Fruit fly (Drosophila melanogaster) whole organism, embryonic: Measurements from ENCODE around the gene Rim2.

Experiments
- Ada2b ChIP-seq: fragments of 200-800 bp; sonication (Bioruptor generic); IDR thresholded peaks from 2 replicates; pipeline ENCODE4 v1.3.6; 2022; ENCODE audit warnings: missing biosample characterization, missing genetic modification characterization
- Bgb ChIP-seq: fragments of 200-800 bp; sonication (Bioruptor generic); IDR thresholded peaks from 2 replicates; pipeline ENCODE4 v1.3.6; 2022; ENCODE audit warnings: missing biosample characterization, missing genetic modification characterization; ENCODE audit not compliant: partially characterized antibody
- Blimp-1 ChIP-seq: fragments of 200-800 bp; sonication (Bioruptor generic); optimal IDR thresholded peaks from 3 replicates; lab custom pipeline; 2018; ENCODE audit warnings: missing biosample characterization, missing genetic modification characterization, mild to moderate bottlenecking, moderate library complexity, missing genetic modification reagents
- CG10462 ChIP-seq: fragments of 200-800 bp; sonication (Bioruptor generic); optimal IDR thresholded peaks from 2 replicates; lab custom pipeline; 2016; ENCODE audit warnings: missing biosample characterization, missing genetic modification characterization
- CG10959 ChIP-seq: fragments of 200-800 bp; sonication (Bioruptor generic); IDR thresholded peaks from 2 replicates; pipeline ENCODE4 v1.3.6; 2022; ENCODE audit warnings: missing biosample characterization, missing genetic modification characterization
- CG12219 ChIP-seq: fragments of 200-800 bp; sonication (Bioruptor generic); optimal IDR thresholded peaks from 3 replicates; lab custom pipeline; 2018; ENCODE audit warnings: missing biosample characterization, mild to moderate bottlenecking, missing genetic modification characterization
- CG12744 ChIP-seq: fragments of 200-800 bp; sonication (Bioruptor generic); optimal IDR thresholded peaks from 2 replicates; lab custom pipeline; 2016; ENCODE audit warnings: missing biosample characterization, missing genetic modification characterization
- CG14050 ChIP-seq: fragments of 200-800 bp; sonication (Bioruptor generic); IDR thresholded peaks from 3 replicates; pipeline ENCODE4 v1.3.6; 2022; ENCODE audit warnings: missing biosample characterization, missing genetic modification characterization
- CG14441 ChIP-seq: fragments of 200-800 bp; sonication (Bioruptor generic); IDR thresholded peaks from 2 replicates; pipeline ENCODE4 v1.3.6; 2022; ENCODE audit warnings: missing biosample characterization, missing genetic modification characterization
- CG15696 ChIP-seq: fragments of 200-800 bp; sonication (Bioruptor generic); optimal IDR thresholded peaks from 2 replicates; lab custom pipeline; 2019; ENCODE audit warnings: missing biosample characterization, mild to moderate bottlenecking, missing genetic modification characterization, moderate library complexity
- CG16863 ChIP-seq: fragments of 200-800 bp; sonication (Bioruptor generic); optimal IDR thresholded peaks from 3 replicates; lab custom pipeline; 2016; ENCODE audit warnings: missing biosample characterization, missing genetic modification characterization
- CG17328 ChIP-seq: fragments of 200-800 bp; sonication (Bioruptor generic); IDR thresholded peaks from 2 replicates; pipeline ENCODE4 v1.3.6; 2022; ENCODE audit warnings: missing biosample characterization, missing genetic modification characterization
- CG2116 ChIP-seq: fragments of 200-800 bp; sonication (Bioruptor generic); optimal IDR thresholded peaks from 3 replicates; lab custom pipeline; 2018; ENCODE audit warnings: missing biosample characterization, mild to moderate bottlenecking, missing genetic modification characterization
- CG4424 ChIP-seq: fragments of 200-800 bp; sonication (Bioruptor generic); optimal IDR thresholded peaks from 3 replicates; lab custom pipeline; 2016; ENCODE audit warnings: missing biosample characterization, missing genetic modification characterization
- CG8765 ChIP-seq: fragments of 200-800 bp; sonication (Bioruptor generic); IDR thresholded peaks from 2 replicates; pipeline ENCODE4 v1.3.6; 2022; ENCODE audit warnings: missing biosample characterization, missing genetic modification characterization
- Dad ChIP-seq: fragments of 200-800 bp; sonication (Bioruptor generic); optimal IDR thresholded peaks from 3 replicates; lab custom pipeline; 2016; ENCODE audit warnings: missing biosample characterization, missing genetic modification characterization
- Dip2 ChIP-seq: fragments of 200-800 bp; sonication (Bioruptor generic); IDR thresholded peaks from 2 replicates; pipeline ENCODE4 v1.3.6; 2022; ENCODE audit warnings: missing biosample characterization, missing genetic modification characterization
- Doc3 ChIP-seq: fragments of 200-800 bp; sonication (Bioruptor generic); IDR thresholded peaks from 3 replicates; pipeline ENCODE4 v1.3.6; 2022; ENCODE audit warnings: missing biosample characterization, missing genetic modification characterization; ENCODE audit not compliant: partially characterized antibody
- Fer2 ChIP-seq: fragments of 200-800 bp; sonication (Bioruptor generic); optimal IDR thresholded peaks from 2 replicates; lab custom pipeline; 2018; ENCODE audit warnings: missing biosample characterization, mild to moderate bottlenecking, missing genetic modification characterization, moderate library complexity
- Fer3 ChIP-seq: fragments of 200-800 bp; sonication (Bioruptor generic); optimal IDR thresholded peaks from 2 replicates; lab custom pipeline; 2018; ENCODE audit warnings: missing biosample characterization, mild to moderate bottlenecking, missing genetic modification characterization, moderate library complexity
- HHEX ChIP-seq: fragments of 200-800 bp; sonication (Bioruptor generic); optimal IDR thresholded peaks from 3 replicates; lab custom pipeline; 2017; ENCODE audit warnings: missing biosample characterization, mild to moderate bottlenecking, missing genetic modification characterization, missing genetic modification reagents
- Hand ChIP-seq: fragments of 200-800 bp; sonication (Bioruptor generic); optimal IDR thresholded peaks from 2 replicates; lab custom pipeline; 2017; ENCODE audit warnings: mild to moderate bottlenecking, missing biosample characterization, missing genetic modification reagents, missing genetic modification characterization
- Hsf ChIP-seq: fragments of 200-800 bp; sonication (Bioruptor generic); optimal IDR thresholded peaks from 3 replicates; lab custom pipeline; 2016; ENCODE audit warnings: missing biosample characterization, missing genetic modification characterization
- Neu2 ChIP-seq: fragments of 200-800 bp; sonication (Bioruptor generic); optimal IDR thresholded peaks from 3 replicates; lab custom pipeline; 2016; ENCODE audit warnings: missing biosample characterization, missing genetic modification characterization, borderline replicate concordance
- Taf1 ChIP-seq: fragments of 200-800 bp; sonication (Bioruptor generic); IDR thresholded peaks from 2 replicates; pipeline ENCODE4 v1.3.6; 2022; ENCODE audit warnings: missing biosample characterization, missing genetic modification characterization
- Xbp1 ChIP-seq: fragments of 200-800 bp; sonication (Bioruptor generic); optimal IDR thresholded peaks from 3 replicates; lab custom pipeline; 2016; ENCODE audit warnings: missing biosample characterization, mild to moderate bottlenecking, missing genetic modification characterization
- ac ChIP-seq: fragments of 200-800 bp; sonication (Bioruptor generic); optimal IDR thresholded peaks from 3 replicates; lab custom pipeline; 2017; ENCODE audit warnings: missing biosample characterization, mild to moderate bottlenecking, missing genetic modification characterization
- al ChIP-seq: fragments of 200-800 bp; sonication (Bioruptor generic); IDR thresholded peaks from 2 replicates; pipeline ENCODE4 v1.3.6; 2022; ENCODE audit warnings: missing biosample characterization, missing genetic modification characterization
- amos ChIP-seq: fragments of 200-800 bp; sonication (Bioruptor generic); IDR thresholded peaks from 2 replicates; pipeline ENCODE4 v1.3.6; 2022; ENCODE audit warnings: missing biosample characterization, missing genetic modification characterization; ENCODE audit not compliant: partially characterized antibody
- ara ChIP-seq: fragments of 200-800 bp; sonication (Bioruptor generic); IDR thresholded peaks from 2 replicates; pipeline ENCODE4 v1.3.6; 2022; ENCODE audit warnings: missing biosample characterization, missing genetic modification characterization
- bcd ChIP-seq: fragments of 200-800 bp; sonication (Bioruptor generic); optimal IDR thresholded peaks from 2 replicates; lab custom pipeline; 2017; ENCODE audit warnings: missing biosample characterization, mild to moderate bottlenecking, missing genetic modification characterization
- br ChIP-seq: fragments of >200 bp; optimal IDR thresholded peaks from 2 replicates; lab custom pipeline; 2017
- cad ChIP-seq: fragments of >200 bp; optimal IDR thresholded peaks from 2 replicates; lab custom pipeline; 2017; ENCODE audit warnings: missing biosample characterization, missing genetic modification characterization
- cato ChIP-seq: fragments of 200-800 bp; sonication (Bioruptor generic); optimal IDR thresholded peaks from 2 replicates; lab custom pipeline; 2016; ENCODE audit warnings: missing biosample characterization, missing genetic modification characterization, borderline replicate concordance
- ci ChIP-seq: fragments of 200-800 bp; sonication (Bioruptor generic); IDR thresholded peaks from 3 replicates; pipeline ENCODE4 v1.3.6; 2022; ENCODE audit warnings: missing biosample characterization, missing genetic modification characterization
- en ChIP-seq: fragments of 200-800 bp; sonication (Bioruptor generic); optimal IDR thresholded peaks from 2 replicates; lab custom pipeline; 2016; ENCODE audit warnings: missing biosample characterization, missing genetic modification characterization
- esg ChIP-seq: fragments of 200-800 bp; sonication (Bioruptor generic); conservative IDR thresholded peaks from 2 replicates; pipeline ENCODE4 v1.3.6; 2022; ENCODE audit warnings: missing biosample characterization, missing genetic modification characterization
- gcm ChIP-seq: fragments of 200-800 bp; sonication (Bioruptor generic); optimal IDR thresholded peaks from 2 replicates; lab custom pipeline; 2019; ENCODE audit warnings: missing biosample characterization, mild to moderate bottlenecking, missing genetic modification characterization, moderate library complexity
- gcm2 ChIP-seq: fragments of 200-800 bp; sonication (Bioruptor generic); optimal IDR thresholded peaks from 2 replicates; lab custom pipeline; 2016; ENCODE audit warnings: missing biosample characterization, missing genetic modification characterization
- gsb ChIP-seq: fragments of 200-800 bp; sonication (Bioruptor generic); IDR thresholded peaks from 2 replicates; pipeline ENCODE4 v1.3.6; 2022; ENCODE audit warnings: missing biosample characterization, missing genetic modification characterization
- insv ChIP-seq, 2 experiments: fragments of 200-800 bp; sonication (Bioruptor generic); optimal IDR thresholded peaks; 3 replicates each; lab custom pipeline; 2016 to 2018; ENCODE audit warnings: missing biosample characterization in 2 of 2, missing genetic modification characterization in 2 of 2
- klu ChIP-seq: fragments of 200-800 bp; sonication (Bioruptor generic); IDR thresholded peaks from 2 replicates; pipeline ENCODE4 v1.3.6; 2022; ENCODE audit warnings: missing biosample characterization, missing genetic modification characterization
- otp ChIP-seq: fragments of 200-800 bp; sonication (Bioruptor generic); IDR thresholded peaks from 3 replicates; pipeline ENCODE4, ENCODE4 v1.3.6; 2022; ENCODE audit warnings: missing biosample characterization, missing genetic modification characterization
- pan ChIP-seq, 4 experiments: fragments of >200 bp in 3 of 4; fragments of 200-800 bp in 1 of 4; sonication (Bioruptor generic) in 1 of 4; optimal IDR thresholded peaks in 3 of 4; IDR thresholded peaks in 1 of 4; 2 replicates each; pipeline versions ENCODE4 v1.3.6 to Lab custom; 2017 to 2022; ENCODE audit warnings: missing biosample characterization in 2 of 4, missing genetic modification characterization in 2 of 4, mixed read lengths in 1 of 4
- psq ChIP-seq: fragments of 200-800 bp; sonication (Bioruptor generic); optimal IDR thresholded peaks from 2 replicates; lab custom pipeline; 2017; ENCODE audit warnings: missing biosample characterization, missing genetic modification characterization
- pum ChIP-seq: fragments of 200-800 bp; sonication (Bioruptor generic); optimal IDR thresholded peaks from 2 replicates; lab custom pipeline; 2016; ENCODE audit warnings: missing biosample characterization, missing genetic modification characterization
- sens ChIP-seq: fragments of 200-800 bp; sonication (Bioruptor generic); peaks from one replicate; lab custom pipeline; 2016; ENCODE audit warnings: missing biosample characterization, missing genetic modification characterization
- shn ChIP-seq: fragments of 200-800 bp; sonication (Bioruptor generic); optimal IDR thresholded peaks from 3 replicates; lab custom pipeline; 2016; ENCODE audit warnings: missing biosample characterization, missing genetic modification characterization
- tna ChIP-seq: fragments of 200-800 bp; sonication (Bioruptor generic); IDR thresholded peaks from 2 replicates; pipeline ENCODE4 v1.3.6; 2022; ENCODE audit warnings: missing biosample characterization, missing genetic modification characterization; ENCODE audit not compliant: partially characterized antibody
- toy ChIP-seq: fragments of 200-800 bp; sonication (Bioruptor generic); IDR thresholded peaks from 2 replicates; pipeline ENCODE4 v1.3.6; 2022; ENCODE audit warnings: missing biosample characterization, missing genetic modification characterization

Rim2 gene

dm6 chr2L:1737057-1737581 is 12.9 kb upstream of the Rim2 start (continued):
- TF ChIP-seq ac (GFP tag; lab: Kevin White, UChicago) = peak; percentile 8
- TF ChIP-seq ara (GFP tag; lab: Robert Waterston, UW) = peak; percentile 87
- no peak for TF ChIP-seq Doc3 (GFP tag; lab: Robert Waterston, UW)
- peak; percentile 76 for TF ChIP-seq CG12219 (GFP tag; lab: Kevin White, UChicago)
- peak; percentile 86 for TF ChIP-seq esg (GFP tag; lab: Robert Waterston, UW)
- TF ChIP-seq klu (GFP tag; lab: Robert Waterston, UW) = peak; percentile 85
- TF ChIP-seq amos (GFP tag; lab: Robert Waterston, UW) = peak; percentile 25; the same call in 1 of the 2 replicates
- peak; percentile 59 for TF ChIP-seq CG2116
- TF ChIP-seq CG15696 (tag; lab: Kevin White, UChicago) = peak; percentile 57
- TF ChIP-seq CG12744 (GFP tag; lab: Kevin White, UChicago) = peak; percentile 83
- TF ChIP-seq CG17328 (GFP tag; lab: Robert Waterston, UW) = peak; percentile 77
- peak; percentile 80 for TF ChIP-seq otp (GFP tag; lab: Robert Waterston, UW)
- peak; percentile 91 for TF ChIP-seq shn
- peak; percentile 64 for TF ChIP-seq en
- TF ChIP-seq CG8765 (GFP tag; lab: Robert Waterston, UW) = peak; percentile 68; the same call in 1 of the 2 replicates
- TF ChIP-seq Bgb (GFP tag; lab: Robert Waterston, UW) = 0 out of 2 replicates have a peak, but pooled peaks have one; percentile 49
- peak; percentile 80 for TF ChIP-seq CG14050 (GFP tag; lab: Robert Waterston, UW)
- no peak for TF ChIP-seq cad (GFP tag; lab: Kevin White, UChicago)
- peak; percentile 90 for TF ChIP-seq ci (GFP tag; lab: Robert Waterston, UW)
- no peak for TF ChIP-seq insv (GFP tag; optimal IDR thresholded peaks at IDR 0.05; lab: Kevin White, UChicago)
- peak; percentile 35; the same call in 1 of the 2 replicates for TF ChIP-seq tna (GFP tag; lab: Robert Waterston, UW)
- TF ChIP-seq CG10462 (GFP tag; lab: Kevin White, UChicago) = peak; percentile 85
- peak; percentile 88 for TF ChIP-seq CG4424
- TF ChIP-seq bcd (GFP tag; lab: Kevin White, UChicago) = peak; percentile 87
- TF ChIP-seq CG10959 (GFP tag; lab: Robert Waterston, UW) = peak; percentile 55
- TF ChIP-seq sens (GFP tag; lab: Kevin White, UChicago) = peak; percentile 99
- peak; percentile 92 for TF ChIP-seq Xbp1
- peak; percentile 73 for TF ChIP-seq Fer3 (tag; lab: Kevin White, UChicago)
- peak; percentile 85 for TF ChIP-seq Blimp-1 (GFP tag; lab: Kevin White, UChicago)
- TF ChIP-seq CG16863 = peak; percentile 92
- TF ChIP-seq al (GFP tag; lab: Robert Waterston, UW) = peak; percentile 76; the same call in 1 of the 2 replicates
- peak; percentile 73 for TF ChIP-seq psq (GFP tag; lab: Kevin White, UChicago)
- TF ChIP-seq Hsf (GFP tag; lab: Kevin White, UChicago) = peak; percentile 93
- TF ChIP-seq toy (GFP tag; lab: Robert Waterston, UW) = peak; percentile 54
- peak; percentile 67 for TF ChIP-seq gcm2
- TF ChIP-seq CG14441 (GFP tag; lab: Robert Waterston, UW) = peak; percentile 83
- peak; percentile 79 for TF ChIP-seq Ada2b (GFP tag; lab: Robert Waterston, UW)
- no peak for TF ChIP-seq br (lab: Kevin White, UChicago)
- peak; percentile 78 for TF ChIP-seq HHEX
- TF ChIP-seq Fer2 (tag; lab: Kevin White, UChicago) = peak; percentile 2
- TF ChIP-seq Neu2 = peak; percentile 61
- TF ChIP-seq gsb (GFP tag; lab: Robert Waterston, UW) = no peak
- TF ChIP-seq Dip2 = no peak
- peak; percentile 58; the same call in 1 of the 2 replicates for TF ChIP-seq Taf1 (GFP tag; lab: Robert Waterston, UW)
- TF ChIP-seq cato (GFP tag; lab: Kevin White, UChicago) = peak; percentile 89
- TF ChIP-seq gcm (GFP tag; lab: Kevin White, UChicago) = peak; percentile 81
- TF ChIP-seq pan (optimal IDR thresholded peaks at IDR 0.05; lab: Kevin White, UChicago) = peak in 1 of 2 experiments; percentile 48
- TF ChIP-seq pan (GFP tag; optimal IDR thresholded peaks at IDR 0.05 in 1 of 2, IDR thresholded peaks at IDR 0.05 in 1 of 2) = peak in 1 of 2 experiments; percentile 90
- peak; percentile 14 for TF ChIP-seq Hand (GFP tag; lab: Kevin White, UChicago)
- peak; percentile 89 for TF ChIP-seq pum (GFP tag; lab: Kevin White, UChicago)
- TF ChIP-seq Dad (GFP tag; lab: Kevin White, UChicago) = peak; percentile 80
